Fruit fly (Drosophila melanogaster): ENCODE data around the gene Msr-110.
A peak's percentile ranks its signal among the peaks of the same experiment; 100 is the strongest.

Msr-110 gene

dm6 chr3L:5621908-5622307, 44.8 kb upstream of the Msr-110 start (continued):
- TF ChIP-seq Hr38 (GFP tag; optimal IDR thresholded peaks at IDR 0.05) (no peak), CG11762 (GFP tag; optimal IDR thresholded peaks at IDR 0.05; ENCODE audit: insufficient read depth) (no peak), Gug (GFP tag; IDR thresholded peaks at IDR 0.05) (no peak), vri (GFP tag; optimal IDR thresholded peaks at IDR 0.05) (peak; percentile 57), Blimp-1 (GFP tag; optimal IDR thresholded peaks at IDR 0.05) (peak; percentile 100), lz (GFP tag; optimal IDR thresholded peaks at IDR 0.05) (no peak), Eip78C (GFP tag) (no peak), CG3919 (GFP tag; optimal IDR thresholded peaks at IDR 0.05) (no peak), CG4318 (GFP tag; optimal IDR thresholded peaks at IDR 0.05) (no peak), CG6808 (GFP tag; optimal IDR thresholded peaks at IDR 0.05) (no peak), Eip93F (GFP tag; optimal IDR thresholded peaks at IDR 0.05) (no peak), CG34406 (GFP tag; optimal IDR thresholded peaks at IDR 0.05) (no peak), CG3032 (tag; optimal IDR thresholded peaks at IDR 0.05) (no peak), svp (GFP tag) (peak; percentile 33), ss (GFP tag; optimal IDR thresholded peaks at IDR 0.05) (no peak), CG6276 (GFP tag; optimal IDR thresholded peaks at IDR 0.05) (no peak), fkh (GFP tag; optimal IDR thresholded peaks at IDR 0.05) (peak; percentile 30), topi (GFP tag; optimal IDR thresholded peaks at IDR 0.05) (no peak), Met (GFP tag; optimal IDR thresholded peaks at IDR 0.05) (peak; percentile 32)

- TF ChIP-seq salr (GFP tag; optimal IDR thresholded peaks at IDR 0.05): no peak
- no peak for TF ChIP-seq CG10669 (GFP tag; optimal IDR thresholded peaks at IDR 0.05)
- no peak for TF ChIP-seq eg (GFP tag; IDR thresholded peaks at IDR 0.05)
- TF ChIP-seq vri (GFP tag; optimal IDR thresholded peaks at IDR 0.05): no peak
- TF ChIP-seq Sox14 (GFP tag; optimal IDR thresholded peaks at IDR 0.05): no peak
- TF ChIP-seq Sox102F (GFP tag; optimal IDR thresholded peaks at IDR 0.05): no peak
- no peak for TF ChIP-seq Ets96B (tag; optimal IDR thresholded peaks at IDR 0.05)
- no peak for TF ChIP-seq topi (GFP tag; optimal IDR thresholded peaks at IDR 0.05)
- no peak for TF ChIP-seq CG11902 (GFP tag; optimal IDR thresholded peaks at IDR 0.05)
- TF ChIP-seq pdm3 (GFP tag; optimal IDR thresholded peaks at IDR 0.05): no peak
Observed at dm6 chr3L:5621506-5621905, 44.4 kb upstream of the Msr-110 start.

- TF ChIP-seq lz (GFP tag; optimal IDR thresholded peaks at IDR 0.05) (no peak), Eip78C (GFP tag) (peak; percentile 44), Blimp-1 (GFP tag; optimal IDR thresholded peaks at IDR 0.05) (peak; percentile 95)
Observed at dm6 chr3L:5618697-5619096, 41.5 kb upstream of the Msr-110 start.

dm6 chr3L:5617395-5617794, 40.2 kb upstream of the Msr-110 start:
- TF ChIP-seq Ets96B (tag; optimal IDR thresholded peaks at IDR 0.05) (no peak), CG7368 (GFP tag; optimal IDR thresholded peaks at IDR 0.05) (no peak), fd85E (GFP tag; optimal IDR thresholded peaks at IDR 0.05) (no peak), cyc (GFP tag; optimal IDR thresholded peaks at IDR 0.05) (no peak), fkh (GFP tag; optimal IDR thresholded peaks at IDR 0.05) (no peak), Sox15 (GFP tag; optimal IDR thresholded peaks at IDR 0.05) (no peak), CG34406 (GFP tag; optimal IDR thresholded peaks at IDR 0.05) (no peak), Sox102F (GFP tag; optimal IDR thresholded peaks at IDR 0.05) (peak; percentile 4), CG3032 (tag; optimal IDR thresholded peaks at IDR 0.05) (no peak), pdm3 (GFP tag; optimal IDR thresholded peaks at IDR 0.05) (no peak), Hr39 (GFP tag; optimal IDR thresholded peaks at IDR 0.05) (no peak), CG8632 (GFP tag; optimal IDR thresholded peaks at IDR 0.05) (no peak), eg (GFP tag; IDR thresholded peaks at IDR 0.05) (no peak), acj6 (GFP tag; optimal IDR thresholded peaks at IDR 0.05) (no peak), Blimp-1 (GFP tag; optimal IDR thresholded peaks at IDR 0.05) (peak; percentile 95), Hr38 (GFP tag; optimal IDR thresholded peaks at IDR 0.05) (no peak), CG6792 (GFP tag; optimal IDR thresholded peaks at IDR 0.05) (no peak), Eip78C (GFP tag) (peak; percentile 11), Met (GFP tag; optimal IDR thresholded peaks at IDR 0.05) (peak; percentile 15), spab (GFP tag; optimal IDR thresholded peaks at IDR 0.05) (no peak), CG11762 (GFP tag; optimal IDR thresholded peaks at IDR 0.05; ENCODE audit: insufficient read depth) (no peak)

Measured in whole organism, prepupa.